Worm (Caenorhabditis elegans) whole organism, L4 larva: ENCODE results near the gene pges-2.

Source experiments
- D1046.2 ChIP-seq: fragments of 200-800 bp; sonication (Bioruptor generic); IDR thresholded peaks from 2 replicates; pipeline ENCODE4 v1.3.6; 2022; ENCODE audit warnings: missing genetic modification characterization, missing compliant biosample characterization
- Y48G9A.11 ChIP-seq: fragments of 200-800 bp; sonication (Bioruptor generic); IDR thresholded peaks from 2 replicates; pipeline ENCODE4 v1.3.6; 2022; ENCODE audit warnings: missing genetic modification reagents, missing genetic modification characterization, missing compliant biosample characterization
- aha-1 ChIP-seq: fragments of 150-350 bp; peaks from one replicate; lab custom pipeline; 2014; ENCODE audit warnings: missing biosample characterization, missing genetic modification characterization
- aly-2 ChIP-seq: sonication (generic microtip); optimal IDR thresholded peaks from 2 replicates; lab custom pipeline; 2018; ENCODE audit warnings: missing biosample characterization, missing genetic modification characterization
- ama-1 ChIP-seq: fragments of 150-350 bp; optimal IDR thresholded peaks from 2 replicates; lab custom pipeline; 2014; ENCODE audit warnings: inconsistent platforms, mixed read lengths
- ceh-20 ChIP-seq: fragments of 200-800 bp; sonication (Bioruptor generic); IDR thresholded peaks from 2 replicates; pipeline ENCODE4 v1.3.6; 2022; ENCODE audit warnings: missing genetic modification reagents, missing genetic modification characterization, missing compliant biosample characterization
- ceh-32 ChIP-seq: sonication (generic microtip); optimal IDR thresholded peaks from 2 replicates; lab custom pipeline; 2016; ENCODE audit warnings: mild to moderate bottlenecking, missing genetic modification characterization, missing compliant biosample characterization; ENCODE audit not compliant: poor library complexity
- ctbp-1 ChIP-seq: fragments of 200-800 bp; sonication (Bioruptor generic); IDR thresholded peaks from 2 replicates; pipeline ENCODE4 v1.3.6; 2022; ENCODE audit warnings: missing genetic modification reagents, missing genetic modification characterization, missing compliant biosample characterization
- daf-16 ChIP-seq, 3 experiments: sonication (generic microtip); optimal IDR thresholded peaks; 2 replicates each; lab custom pipeline; 2016 to 2017; ENCODE audit warnings: missing genetic modification characterization in 3 of 3, missing genetic modification reagents in 3 of 3, mild to moderate bottlenecking in 2 of 3, missing compliant biosample characterization in 2 of 3, missing biosample characterization in 1 of 3, moderate library complexity in 1 of 3
- dmd-6 ChIP-seq: fragments of 200-800 bp; sonication (Bioruptor generic); IDR thresholded peaks from 2 replicates; pipeline ENCODE4 v1.3.6; 2022; ENCODE audit warnings: missing genetic modification reagents, missing genetic modification characterization, missing compliant biosample characterization
- duxl-1 ChIP-seq: sonication (generic microtip); optimal IDR thresholded peaks from 2 replicates; lab custom pipeline; 2016; ENCODE audit warnings: mild to moderate bottlenecking, missing genetic modification characterization, moderate library complexity, missing compliant biosample characterization; ENCODE audit not compliant: poor library complexity
- dve-1 ChIP-seq: sonication (generic microtip); optimal IDR thresholded peaks from 2 replicates; lab custom pipeline; 2017; ENCODE audit warnings: antibody characterized with exemption, mild to moderate bottlenecking, missing genetic modification characterization, missing compliant biosample characterization; ENCODE audit not compliant: insufficient read depth
- hif-1 ChIP-seq, 2 experiments: sonication (generic microtip); optimal IDR thresholded peaks; 2 replicates each; lab custom pipeline; 2016 to 2017; ENCODE audit warnings: missing compliant biosample characterization in 2 of 2, missing genetic modification characterization in 2 of 2, missing genetic modification reagents in 2 of 2, missing genotype in 2 of 2, mild to moderate bottlenecking in 1 of 2
- hlh-11 ChIP-seq: fragments of 200-800 bp; sonication (Bioruptor generic); optimal IDR thresholded peaks from 2 replicates; lab custom pipeline; 2018; ENCODE audit warnings: mild to moderate bottlenecking, missing genetic modification characterization, missing compliant biosample characterization
- hlh-30 ChIP-seq: sonication (generic microtip); optimal IDR thresholded peaks from 2 replicates; lab custom pipeline; 2017; ENCODE audit warnings: antibody characterized with exemption, mild to moderate bottlenecking, missing genetic modification characterization, missing compliant biosample characterization; ENCODE audit not compliant: insufficient read depth
- hmg-1.1 ChIP-seq: fragments of 200-800 bp; sonication (Bioruptor generic); IDR thresholded peaks from 2 replicates; pipeline ENCODE4 v1.3.6; 2022; ENCODE audit warnings: missing genetic modification reagents, missing genetic modification characterization, missing compliant biosample characterization
- lin-13 ChIP-seq: fragments of 150-350 bp; optimal IDR thresholded peaks from 2 replicates; lab custom pipeline; 2014; ENCODE audit warnings: missing biosample characterization, missing genetic modification reagents, missing genetic modification characterization
- lin-38 ChIP-seq: fragments of 200-800 bp; sonication (Bioruptor generic); IDR thresholded peaks from 2 replicates; pipeline ENCODE4 v1.3.6; 2022; ENCODE audit warnings: missing genetic modification reagents, missing genetic modification characterization, missing compliant biosample characterization
- lin-39 ChIP-seq: fragments of 150-350 bp; optimal IDR thresholded peaks from 2 replicates; lab custom pipeline; 2014; ENCODE audit warnings: missing biosample characterization, missing genetic modification reagents, missing genetic modification characterization
- lsy-2 ChIP-seq, 2 experiments: fragments of 150-350 bp in 1 of 2; sonication (generic microtip) in 1 of 2; optimal IDR thresholded peaks; 2 replicates each; lab custom pipeline; 2014 to 2017; ENCODE audit warnings: missing biosample characterization in 2 of 2, missing genetic modification characterization in 2 of 2
- mdl-1 ChIP-seq, 2 experiments: fragments of 150-350 bp in 1 of 2; sonication (generic microtip) in 1 of 2; optimal IDR thresholded peaks; 2 replicates each; lab custom pipeline; 2014 to 2017; ENCODE audit warnings: missing biosample characterization in 2 of 2, missing genetic modification characterization in 2 of 2
- mep-1 ChIP-seq: fragments of 150-350 bp; sonication (generic microtip); optimal IDR thresholded peaks from 3 replicates; lab custom pipeline; 2014; ENCODE audit warnings: missing biosample characterization, missing genetic modification characterization
- nhr-11 ChIP-seq: fragments of 150-350 bp; optimal IDR thresholded peaks from 2 replicates; lab custom pipeline; 2014; ENCODE audit warnings: missing biosample characterization, missing genetic modification characterization
- nhr-28 ChIP-seq: fragments of 150-350 bp; optimal IDR thresholded peaks from 2 replicates; lab custom pipeline; 2014; ENCODE audit warnings: missing biosample characterization, missing genetic modification characterization
- nhr-42 ChIP-seq: fragments of 200-800 bp; sonication (Bioruptor generic); IDR thresholded peaks from 2 replicates; pipeline ENCODE4 v1.3.6; 2022; ENCODE audit warnings: missing genetic modification characterization, missing compliant biosample characterization
- nhr-48 ChIP-seq: sonication (generic microtip); optimal IDR thresholded peaks from 2 replicates; lab custom pipeline; 2016; ENCODE audit warnings: mild to moderate bottlenecking, missing genetic modification characterization, missing compliant biosample characterization
- nhr-77 ChIP-seq: fragments of 150-350 bp; optimal IDR thresholded peaks from 2 replicates; lab custom pipeline; 2014; ENCODE audit warnings: missing biosample characterization, missing genetic modification characterization
- pha-4 ChIP-seq, 2 experiments: fragments of 150-350 bp in 1 of 2; fragments of 200-800 bp in 1 of 2; sonication (Bioruptor generic) in 1 of 2; IDR thresholded peaks in 1 of 2; optimal IDR thresholded peaks in 1 of 2; 2 replicates each; pipeline versions ENCODE4 v1.3.6 to Lab custom; 2014 to 2022; ENCODE audit warnings: missing genetic modification characterization in 2 of 2, missing genetic modification reagents in 2 of 2, missing biosample characterization in 1 of 2, missing compliant biosample characterization in 1 of 2
- pqm-1 ChIP-seq: sonication (generic microtip); optimal IDR thresholded peaks from 2 replicates; lab custom pipeline; 2017; ENCODE audit warnings: missing biosample characterization, missing genetic modification characterization
- rbr-2 ChIP-seq: sonication (generic microtip); optimal IDR thresholded peaks from 2 replicates; lab custom pipeline; 2016; ENCODE audit warnings: missing genotype, missing genetic modification characterization, missing compliant biosample characterization
- sdz-12 ChIP-seq: fragments of 200-800 bp; sonication (Bioruptor generic); optimal IDR thresholded peaks from 2 replicates; lab custom pipeline; 2018; ENCODE audit warnings: mild to moderate bottlenecking, missing genetic modification characterization, missing compliant biosample characterization
- snpc-4 ChIP-seq: fragments of 150-350 bp; optimal IDR thresholded peaks from 2 replicates; lab custom pipeline; 2014; ENCODE audit warnings: missing biosample characterization, missing genetic modification characterization
- tag-97 ChIP-seq: fragments of 200-800 bp; sonication (Bioruptor generic); IDR thresholded peaks from 2 replicates; pipeline ENCODE4 v1.3.6; 2022; ENCODE audit warnings: missing genetic modification characterization, missing compliant biosample characterization
- unc-39 ChIP-seq: sonication (generic microtip); optimal IDR thresholded peaks from 2 replicates; lab custom pipeline; 2017; ENCODE audit warnings: missing biosample characterization, missing genetic modification characterization
- unc-62 ChIP-seq, 3 experiments: fragments of 150-350 bp in 1 of 3; sonication (generic microtip); optimal IDR thresholded peaks in 2 of 3; peaks in 1 of 3; 1 replicate in 1 of 3; 2 replicates in 2 of 3; lab custom pipeline; 2014 to 2017; ENCODE audit warnings: missing biosample characterization in 3 of 3, missing genetic modification characterization in 3 of 3, missing genetic modification reagents in 3 of 3, missing genotype in 1 of 3

The pges-2 gene

DNA sequence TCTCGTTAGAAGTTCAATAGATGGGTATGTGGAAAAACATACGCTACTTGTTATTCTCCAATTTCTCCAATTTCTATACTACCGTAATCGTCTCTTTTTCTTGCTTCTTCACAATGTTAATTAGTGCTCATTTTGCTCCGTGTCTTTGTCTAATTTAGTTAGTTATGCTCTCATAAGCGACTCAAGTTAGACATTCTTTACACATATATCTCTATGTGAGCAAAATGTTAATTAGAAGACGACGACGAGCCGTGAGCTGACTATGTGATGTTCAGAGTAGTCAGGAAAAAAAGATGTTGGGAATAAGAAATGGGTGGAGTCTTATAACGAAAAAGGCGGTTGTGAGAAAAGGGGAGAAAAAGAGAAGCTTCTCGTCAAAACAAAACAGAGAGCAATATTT lies 20.1 kb downstream of the pges-2 start:
- TF ChIP-seq ceh-32 (tag; lab: Kevin White, UChicago): no peak

DNA sequence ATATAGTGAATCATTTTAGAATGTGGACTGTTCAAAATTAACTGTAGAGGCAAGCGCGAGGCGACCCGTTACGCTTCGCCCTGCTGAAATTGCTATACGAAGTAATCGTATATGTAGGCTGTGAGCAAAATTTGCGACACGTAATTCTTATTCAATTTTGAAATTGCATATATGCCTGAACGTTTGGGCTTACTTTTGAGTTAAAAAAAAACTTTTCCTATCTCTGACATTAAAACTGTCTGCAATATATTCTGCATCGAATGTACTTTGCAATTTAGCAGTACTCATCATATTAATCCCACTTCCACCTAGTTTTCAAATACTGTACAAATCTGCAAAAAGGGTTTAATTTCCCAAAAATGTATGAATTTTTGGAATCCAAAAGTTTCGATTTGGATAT lies 20.6 kb downstream of the pges-2 start:
- no peak for TF ChIP-seq aly-2 (tag; lab: Kevin White, UChicago)
- TF ChIP-seq dmd-6 (GFP tag; lab: Robert Waterston, UW): no peak
- TF ChIP-seq nhr-48 (tag; lab: Kevin White, UChicago): no peak
- peak; percentile 92 for TF ChIP-seq aha-1 (tag; lab: Kevin White, UChicago)
- no peak for TF ChIP-seq pqm-1 (tag; lab: Kevin White, UChicago)
- TF ChIP-seq unc-62 (GFP tag; optimal IDR thresholded peaks at IDR 0.05 in 1 of 2; lab: Kevin White, UChicago): no peak
- no peak for TF ChIP-seq unc-62 (tag; optimal IDR thresholded peaks at IDR 0.05; lab: Kevin White, UChicago)
- no peak for TF ChIP-seq lin-39
- no peak for TF ChIP-seq nhr-42 (GFP tag; lab: Robert Waterston, UW)

DNA sequence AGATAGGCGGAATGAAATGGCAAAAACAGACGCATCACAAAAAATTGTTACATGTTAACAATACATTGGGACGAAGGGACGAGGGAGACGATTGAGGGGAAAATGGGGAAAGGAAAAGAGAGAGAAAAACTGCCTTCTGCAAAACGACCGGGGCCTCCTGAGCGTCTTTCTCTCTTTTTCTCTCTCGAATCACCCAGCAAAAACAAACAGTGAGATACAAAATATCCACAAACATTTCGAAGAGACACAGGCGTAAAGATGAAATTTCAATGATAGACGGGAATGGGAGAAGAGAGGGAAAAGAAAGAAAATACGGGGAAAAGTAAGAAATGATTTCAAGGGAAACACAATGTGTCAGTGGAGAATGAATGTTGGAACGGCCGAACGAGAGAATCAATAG lies 21.6 kb downstream of the pges-2 start:
- no peak for TF ChIP-seq nhr-48 (tag; lab: Kevin White, UChicago)
- peak; percentile 44 for TF ChIP-seq rbr-2 (tag; lab: Kevin White, UChicago)
- TF ChIP-seq tag-97 (GFP tag; lab: Robert Waterston, UW): no peak
- peak in 1 of 2 experiments; percentile 26 for TF ChIP-seq daf-16 (GFP tag; optimal IDR thresholded peaks at IDR 0.05; lab: Kevin White, UChicago)
- peak; percentile 11 for TF ChIP-seq daf-16 (tag; optimal IDR thresholded peaks at IDR 0.05; lab: Kevin White, UChicago)
- no peak for TF ChIP-seq ceh-20 (GFP tag; lab: Robert Waterston, UW)
- TF ChIP-seq mdl-1 (tag; optimal IDR thresholded peaks at IDR 0.05; lab: Kevin White, UChicago): peak in 1 of 2 experiments; percentile 2
- peak; percentile 67 for TF ChIP-seq hlh-11 (tag; lab: Kevin White, UChicago)
- peak; percentile 45 for TF ChIP-seq nhr-28 (tag; lab: Kevin White, UChicago)
- TF ChIP-seq unc-62 (GFP tag; optimal IDR thresholded peaks at IDR 0.05 in 1 of 2; lab: Kevin White, UChicago): peak in 1 of 2 experiments; percentile 62
- no peak for TF ChIP-seq unc-62 (tag; optimal IDR thresholded peaks at IDR 0.05; lab: Kevin White, UChicago)
- TF ChIP-seq snpc-4 (tag; lab: Kevin White, UChicago): no peak
- peak in 1 of 2 experiments; percentile 57 for TF ChIP-seq lsy-2 (tag; optimal IDR thresholded peaks at IDR 0.05; lab: Kevin White, UChicago)
- no peak for TF ChIP-seq lin-13 (GFP tag; lab: Kevin White, UChicago)
- no peak for TF ChIP-seq pqm-1 (tag; lab: Kevin White, UChicago)
- TF ChIP-seq nhr-77: peak; percentile 21
- peak; percentile 85 for TF ChIP-seq dve-1 (tag; lab: Kevin White, UChicago)
- TF ChIP-seq hlh-30 (tag; lab: Kevin White, UChicago): no peak
- TF ChIP-seq D1046.2 (GFP tag; lab: Robert Waterston, UW): no peak
- no peak for TF ChIP-seq lin-38 (GFP tag; lab: Robert Waterston, UW)
- TF ChIP-seq pha-4 (GFP tag; IDR thresholded peaks at IDR 0.05; lab: Robert Waterston, UW): no peak
- TF ChIP-seq pha-4 (tag; optimal IDR thresholded peaks at IDR 0.05; lab: Kevin White, UChicago): no peak
- TF ChIP-seq ctbp-1 (GFP tag; lab: Robert Waterston, UW): 0 out of 2 replicates have a peak, but pooled peaks have one; percentile 14
- peak; percentile 34 for TF ChIP-seq ama-1 (lab: Kevin White, UChicago)
- TF ChIP-seq nhr-11 (tag; lab: Kevin White, UChicago): peak; percentile 26
- no peak for TF ChIP-seq unc-39 (tag; lab: Kevin White, UChicago)
- peak; percentile 38 for TF ChIP-seq hmg-1.1 (GFP tag; lab: Robert Waterston, UW)
- peak in 1 of 2 experiments; percentile 19 for TF ChIP-seq hif-1 (tag; optimal IDR thresholded peaks at IDR 0.05; lab: Kevin White, UChicago)
- TF ChIP-seq sdz-12: no peak
- no peak for TF ChIP-seq duxl-1 (tag; lab: Kevin White, UChicago)
- peak; percentile 54 for TF ChIP-seq mep-1 (tag; lab: Kevin White, UChicago)
- no peak for TF ChIP-seq Y48G9A.11 (GFP tag; lab: Robert Waterston, UW)
